Worm (Caenorhabditis elegans) whole organism, early embryonic: Measurements from ENCODE around the gene inx-18.

Experiments
- B0310.2 ChIP-seq: sonication (generic microtip); optimal IDR thresholded peaks from 2 replicates; lab custom pipeline; 2016; ENCODE audit warnings: mild to moderate bottlenecking, missing genetic modification characterization, missing compliant biosample characterization
- F13C5.2 ChIP-seq: sonication (generic microtip); optimal IDR thresholded peaks from 2 replicates; lab custom pipeline; 2017; ENCODE audit warnings: mild to moderate bottlenecking, missing genetic modification characterization, inconsistent platforms, missing compliant biosample characterization
- aly-1 ChIP-seq: sonication (generic microtip); optimal IDR thresholded peaks from 2 replicates; lab custom pipeline; 2016; ENCODE audit warnings: missing genetic modification characterization, missing compliant biosample characterization
- ama-1 ChIP-seq: fragments of 150-350 bp; optimal IDR thresholded peaks from 2 replicates; lab custom pipeline; 2014
- ceh-13 ChIP-seq: fragments of 200-800 bp; sonication (Bioruptor generic); optimal IDR thresholded peaks from 2 replicates; lab custom pipeline; 2018; ENCODE audit warnings: mild to moderate bottlenecking, missing genetic modification characterization, missing compliant biosample characterization
- ceh-36 ChIP-seq: sonication (generic microtip); optimal IDR thresholded peaks from 2 replicates; lab custom pipeline; 2016; ENCODE audit warnings: missing genetic modification characterization, inconsistent platforms, missing compliant biosample characterization
- ets-7 ChIP-seq: sonication (generic microtip); optimal IDR thresholded peaks from 2 replicates; lab custom pipeline; 2016; ENCODE audit warnings: missing genotype, missing genetic modification characterization, missing compliant biosample characterization
- flt-1 ChIP-seq: fragments of 200-800 bp; sonication (Bioruptor generic); IDR thresholded peaks from 2 replicates; pipeline ENCODE4 v1.3.6; 2022; ENCODE audit warnings: missing genetic modification characterization, missing compliant biosample characterization
- hmbx-1 ChIP-seq: sonication (generic microtip); optimal IDR thresholded peaks from 2 replicates; lab custom pipeline; 2016; ENCODE audit warnings: mild to moderate bottlenecking, missing genetic modification characterization, missing compliant biosample characterization
- hmg-4 ChIP-seq: fragments of 200-800 bp; sonication (Bioruptor generic); optimal IDR thresholded peaks from 2 replicates; lab custom pipeline; 2018; ENCODE audit warnings: mild to moderate bottlenecking, missing genetic modification characterization, missing compliant biosample characterization
- hnd-1 ChIP-seq: sonication (generic microtip); optimal IDR thresholded peaks from 2 replicates; lab custom pipeline; 2016; ENCODE audit warnings: missing genetic modification characterization, missing compliant biosample characterization
- pes-1 ChIP-seq: fragments of 200-800 bp; sonication (Bioruptor generic); IDR thresholded peaks from 2 replicates; pipeline ENCODE4 v1.3.6; 2022; ENCODE audit warnings: missing genetic modification reagents, missing genetic modification characterization, missing compliant biosample characterization
- scrt-1 ChIP-seq: fragments of 200-800 bp; sonication (Bioruptor generic); IDR thresholded peaks from 2 replicates; pipeline ENCODE4 v1.3.6; 2022; ENCODE audit warnings: missing genetic modification characterization, missing compliant biosample characterization
- sea-1 ChIP-seq: fragments of 200-800 bp; sonication (Bioruptor generic); conservative IDR thresholded peaks from 2 replicates; pipeline ENCODE4 v1.3.6; 2022; ENCODE audit warnings: missing genetic modification characterization, missing compliant biosample characterization
- tbx-11 ChIP-seq: fragments of 200-800 bp; sonication (Bioruptor generic); IDR thresholded peaks from 2 replicates; pipeline ENCODE4 v1.3.6; 2022; ENCODE audit warnings: missing genetic modification characterization, missing compliant biosample characterization
- tbx-37 ChIP-seq: fragments of 200-800 bp; sonication (Bioruptor generic); conservative IDR thresholded peaks from 2 replicates; pipeline ENCODE4 v1.3.6; 2022; ENCODE audit warnings: missing genetic modification reagents, missing genetic modification characterization, missing compliant biosample characterization
- tra-4 ChIP-seq: sonication (generic microtip); optimal IDR thresholded peaks from 2 replicates; lab custom pipeline; 2017; ENCODE audit warnings: missing genetic modification characterization, missing compliant biosample characterization

inx-18 gene

DNA sequence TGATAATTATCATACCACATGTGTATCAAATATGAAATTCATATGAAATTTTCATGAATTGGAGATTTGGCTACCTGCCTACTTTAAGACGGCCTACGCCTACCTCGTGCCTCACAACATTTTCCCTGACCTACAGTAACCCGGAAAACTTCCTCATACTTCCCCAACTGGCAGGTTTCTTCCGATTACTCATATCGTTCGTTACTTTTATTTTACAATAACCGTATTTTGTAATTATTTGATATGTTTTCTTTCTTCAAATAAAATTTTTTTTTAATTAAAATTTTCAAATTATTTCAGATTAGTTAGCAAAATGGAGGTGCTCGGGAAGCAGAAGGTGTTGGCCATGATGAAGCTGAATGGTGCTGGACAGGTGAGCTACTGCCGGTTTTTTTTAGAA is 21.1 kb downstream of the inx-18 start, which contains the start of gene nhr-76:
TSS of gene nhr-76 (plus strand) at position 301 of the 400 bp plus-strand sequence.
- TF ChIP-seq pes-1 (no peak), ama-1 (lab: Kevin White, UChicago) (no peak), scrt-1 (GFP tag; lab: Robert Waterston, UW) (no peak), F13C5.2 (no peak), ets-7 (tag; lab: Kevin White, UChicago) (no peak), ceh-36 (tag; lab: Kevin White, UChicago) (no peak), tbx-11 (no peak), sea-1 (GFP tag; lab: Robert Waterston, UW) (no peak), aly-1 (no peak), hmbx-1 (tag; lab: Kevin White, UChicago) (no peak), B0310.2 (no peak), tbx-37 (no peak), ceh-13 (GFP tag; lab: Kevin White, UChicago) (no peak), flt-1 (GFP tag; lab: Robert Waterston, UW) (no peak), hnd-1 (tag; lab: Kevin White, UChicago) (no peak), hmg-4 (GFP tag; lab: Kevin White, UChicago) (no peak), tra-4 (tag; lab: Kevin White, UChicago) (no peak)

DNA sequence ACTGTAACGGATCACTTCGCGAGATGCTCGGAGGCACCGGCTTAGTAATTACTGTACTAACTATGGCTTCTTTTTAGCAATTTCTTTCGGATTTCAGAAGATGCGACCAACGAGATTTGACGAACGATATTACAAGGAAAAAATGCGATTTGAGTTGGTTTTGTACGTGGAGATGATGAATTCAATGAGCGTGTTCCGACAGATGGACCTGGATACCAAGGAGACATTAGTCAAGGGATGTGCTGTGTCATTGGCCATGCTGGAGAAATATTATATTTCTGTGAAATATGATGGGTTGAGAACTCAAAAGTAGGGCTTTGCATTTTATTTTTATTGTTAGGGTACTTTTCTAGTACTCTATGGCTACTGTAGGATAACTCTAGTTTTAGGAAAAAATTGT is 24.4 kb downstream of the inx-18 start:
- TF ChIP-seq aly-1 (no peak), ama-1 (lab: Kevin White, UChicago) (no peak), tra-4 (tag; lab: Kevin White, UChicago) (no peak), tbx-37 (no peak), hmbx-1 (tag; lab: Kevin White, UChicago) (no peak), tbx-11 (no peak), pes-1 (no peak), sea-1 (GFP tag; lab: Robert Waterston, UW) (no peak), B0310.2 (no peak), ets-7 (tag; lab: Kevin White, UChicago) (no peak), F13C5.2 (no peak), ceh-13 (GFP tag; lab: Kevin White, UChicago) (no peak), flt-1 (GFP tag; lab: Robert Waterston, UW) (no peak), ceh-36 (tag; lab: Kevin White, UChicago) (no peak), hnd-1 (tag; lab: Kevin White, UChicago) (no peak)

DNA sequence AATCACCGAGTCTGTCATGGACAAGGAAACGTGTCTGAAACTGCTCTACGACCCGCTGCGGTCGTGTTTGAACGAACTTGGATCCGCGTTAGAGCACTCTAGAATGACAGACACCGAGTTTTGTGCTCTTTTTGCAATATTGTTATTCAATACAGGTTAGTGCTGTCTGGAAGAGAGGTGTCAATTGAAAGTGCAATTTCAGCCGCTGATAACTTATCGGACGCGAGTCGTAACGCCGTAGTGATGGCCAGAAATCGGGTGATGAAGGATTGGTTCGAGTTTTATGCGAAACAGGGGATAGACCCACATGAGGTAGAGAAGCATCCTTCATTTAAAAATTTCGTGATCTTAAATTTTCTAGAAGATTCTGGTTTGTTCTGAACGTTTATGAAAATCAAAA is 25.7 kb downstream of the inx-18 start:
- no peak for TF ChIP-seq ama-1 (lab: Kevin White, UChicago)
- TF ChIP-seq ets-7 (tag; lab: Kevin White, UChicago), result no peak
- no peak for TF ChIP-seq tbx-11
- no peak for TF ChIP-seq sea-1 (GFP tag; lab: Robert Waterston, UW)
- TF ChIP-seq hmbx-1 (tag; lab: Kevin White, UChicago), result no peak
- no peak for TF ChIP-seq hnd-1 (tag; lab: Kevin White, UChicago)
- no peak for TF ChIP-seq pes-1
- no peak for TF ChIP-seq hmg-4 (GFP tag; lab: Kevin White, UChicago)
- TF ChIP-seq F13C5.2, result no peak
- TF ChIP-seq scrt-1 (GFP tag; lab: Robert Waterston, UW), result no peak
- no peak for TF ChIP-seq flt-1 (GFP tag; lab: Robert Waterston, UW)
- no peak for TF ChIP-seq B0310.2
- TF ChIP-seq ceh-13 (GFP tag; lab: Kevin White, UChicago), result no peak
- TF ChIP-seq tbx-37, result no peak
- TF ChIP-seq aly-1, result no peak
- TF ChIP-seq tra-4 (tag; lab: Kevin White, UChicago), result no peak

DNA sequence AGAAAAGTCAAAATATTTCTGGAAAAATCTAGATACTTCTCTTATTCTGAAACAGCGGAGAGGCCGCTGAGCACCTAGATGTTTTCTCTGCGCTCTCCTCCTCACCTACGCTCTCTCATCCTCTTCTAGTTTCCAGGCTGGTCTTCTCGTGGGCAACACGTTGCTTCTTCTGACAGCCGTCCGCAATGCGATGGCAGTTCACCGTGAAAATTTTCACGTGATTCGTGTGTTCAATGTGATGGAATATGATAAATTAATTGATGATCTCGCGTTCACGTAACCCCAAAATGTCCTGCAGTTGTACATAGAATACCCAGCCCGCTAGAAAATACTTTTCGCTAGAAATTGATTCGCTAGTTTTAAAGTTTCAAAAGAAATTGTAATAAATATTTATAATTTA is 27.4 kb downstream of the inx-18 start:
- TF ChIP-seq hnd-1 (tag; lab: Kevin White, UChicago) (no peak), tbx-11 (no peak), ets-7 (tag; lab: Kevin White, UChicago) (no peak), hmbx-1 (tag; lab: Kevin White, UChicago) (no peak), ceh-13 (GFP tag; lab: Kevin White, UChicago) (no peak), F13C5.2 (no peak), ceh-36 (tag; lab: Kevin White, UChicago) (no peak), ama-1 (lab: Kevin White, UChicago) (no peak), pes-1 (no peak), scrt-1 (GFP tag; lab: Robert Waterston, UW) (no peak), sea-1 (GFP tag; lab: Robert Waterston, UW) (no peak), tra-4 (tag; lab: Kevin White, UChicago) (no peak), B0310.2 (no peak), hmg-4 (GFP tag; lab: Kevin White, UChicago) (no peak)

DNA sequence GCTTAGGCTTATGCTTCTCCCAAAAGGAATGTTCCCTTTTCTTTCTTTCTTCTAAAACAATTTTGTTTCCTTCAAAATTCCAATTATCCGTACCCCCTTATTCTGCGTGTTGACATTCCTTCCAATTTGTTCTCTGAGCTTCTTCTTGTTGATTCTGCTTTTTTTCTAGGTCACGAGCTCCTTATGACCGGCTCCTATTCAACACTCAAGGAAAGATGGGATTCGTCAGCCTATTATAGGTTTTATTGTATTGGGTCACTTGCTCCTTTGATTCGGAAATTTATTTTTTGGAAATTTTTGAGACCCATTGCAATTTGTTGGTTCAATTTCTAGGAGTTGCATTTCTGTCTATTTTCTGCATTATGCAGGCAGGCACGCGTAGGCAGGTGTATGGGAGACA is 33.0 kb downstream of the inx-18 start:
- TF ChIP-seq aly-1 (no peak), F13C5.2 (no peak), ets-7 (tag; lab: Kevin White, UChicago) (no peak), pes-1 (no peak), tra-4 (tag; lab: Kevin White, UChicago) (no peak), sea-1 (GFP tag; lab: Robert Waterston, UW) (no peak), ama-1 (lab: Kevin White, UChicago) (no peak), tbx-37 (no peak), hmg-4 (GFP tag; lab: Kevin White, UChicago) (no peak), tbx-11 (no peak), scrt-1 (GFP tag; lab: Robert Waterston, UW) (no peak), B0310.2 (no peak), flt-1 (GFP tag; lab: Robert Waterston, UW) (no peak), hmbx-1 (tag; lab: Kevin White, UChicago) (no peak), ceh-13 (GFP tag; lab: Kevin White, UChicago) (no peak), ceh-36 (tag; lab: Kevin White, UChicago) (no peak), hnd-1 (tag; lab: Kevin White, UChicago) (no peak)

DNA sequence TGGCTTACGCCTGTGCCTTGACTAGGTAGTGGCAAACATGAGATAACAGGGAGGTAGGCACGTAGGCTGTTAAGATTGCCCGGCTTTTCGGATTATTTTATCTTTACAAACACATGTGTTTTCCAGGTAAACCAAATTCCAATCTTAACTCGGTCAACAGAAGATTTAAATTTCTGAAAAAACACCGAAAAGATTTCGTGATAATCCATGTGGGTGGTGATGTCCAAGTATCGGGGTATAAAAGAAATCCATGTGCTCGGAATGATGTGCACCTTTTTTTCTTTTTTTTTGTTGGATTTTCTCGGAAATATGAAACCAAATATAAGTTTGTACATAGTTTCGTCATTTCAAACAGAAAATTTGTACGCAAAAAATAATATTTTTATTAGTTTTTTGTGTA is 37.3 kb downstream of the inx-18 start:
- TF ChIP-seq scrt-1 (GFP tag; lab: Robert Waterston, UW), result no peak
- TF ChIP-seq tra-4 (tag; lab: Kevin White, UChicago), result no peak
- no peak for TF ChIP-seq hmbx-1 (tag; lab: Kevin White, UChicago)

DNA sequence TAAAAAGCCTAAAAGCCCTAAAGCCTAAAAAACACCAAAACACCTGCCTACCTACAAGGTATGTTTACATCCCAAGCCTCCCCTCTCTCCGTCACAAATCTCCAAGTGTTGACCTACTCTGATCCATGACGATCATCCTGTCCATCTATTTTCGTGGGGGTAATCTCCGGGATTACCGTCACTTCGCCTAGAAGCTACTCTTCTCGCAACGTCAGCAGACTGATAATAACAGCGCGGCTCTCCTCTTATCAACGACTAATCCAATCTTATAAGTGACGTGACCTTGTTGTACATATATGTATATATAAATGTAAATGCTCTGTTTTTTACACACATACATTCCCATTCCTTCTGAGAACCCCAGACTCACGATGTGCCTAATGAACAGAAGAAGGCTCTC is 42.2 kb downstream of the inx-18 start:
- TF ChIP-seq hnd-1 (tag; lab: Kevin White, UChicago) (no peak), tbx-37 (no peak), ceh-36 (tag; lab: Kevin White, UChicago) (no peak), tra-4 (tag; lab: Kevin White, UChicago) (no peak), tbx-11 (no peak), hmg-4 (GFP tag; lab: Kevin White, UChicago) (no peak)
